Fruit fly (Drosophila melanogaster) whole organism, pupa: Measurements from ENCODE around the gene Kaz1-ORFB.
A peak's percentile ranks its signal among the peaks of the same experiment; 100 is the strongest.

Experiments used
- CG10348 ChIP-seq: fragments of 200-800 bp; sonication (Bioruptor generic); IDR thresholded peaks from 2 replicates; pipeline ENCODE4 v1.3.6; 2022; ENCODE audit warnings: missing biosample characterization, missing genetic modification characterization
- CG12605 ChIP-seq: fragments of 200-800 bp; sonication (Bioruptor generic); IDR thresholded peaks from 2 replicates; pipeline ENCODE4 v1.3.6; 2022; ENCODE audit warnings: missing biosample characterization, missing genetic modification characterization
- CG13204 ChIP-seq: fragments of 200-800 bp; sonication (Bioruptor generic); optimal IDR thresholded peaks from 2 replicates; lab custom pipeline; 2018; ENCODE audit warnings: missing biosample characterization, mild to moderate bottlenecking, missing genetic modification characterization, moderate library complexity
- CG14655 ChIP-seq: fragments of 200-800 bp; sonication (Bioruptor generic); optimal IDR thresholded peaks from 3 replicates; lab custom pipeline; 2017; ENCODE audit warnings: mild to moderate bottlenecking, missing biosample characterization, missing genetic modification reagents, missing genetic modification characterization
- CG15710 ChIP-seq: fragments of 200-800 bp; sonication (Bioruptor generic); optimal IDR thresholded peaks from 2 replicates; lab custom pipeline; 2018; ENCODE audit warnings: missing biosample characterization, mild to moderate bottlenecking, missing genetic modification characterization, moderate library complexity
- CG17806 ChIP-seq: fragments of 200-800 bp; sonication (Bioruptor generic); optimal IDR thresholded peaks from 2 replicates; lab custom pipeline; 2018; ENCODE audit warnings: missing biosample characterization, mild to moderate bottlenecking, missing genetic modification characterization, moderate library complexity
- CG32121 ChIP-seq: fragments of 200-800 bp; sonication (Bioruptor generic); IDR thresholded peaks from 2 replicates; pipeline ENCODE4 v1.3.6; 2022; ENCODE audit warnings: missing biosample characterization, missing genetic modification characterization
- CG34367 ChIP-seq: fragments of 200-800 bp; sonication (Bioruptor generic); optimal IDR thresholded peaks from 2 replicates; lab custom pipeline; 2018; ENCODE audit warnings: missing biosample characterization, mild to moderate bottlenecking, missing genetic modification characterization
- CG4496 ChIP-seq: fragments of 200-800 bp; sonication (Bioruptor generic); IDR thresholded peaks from 3 replicates; pipeline ENCODE4 v1.3.6; 2022; ENCODE audit warnings: missing biosample characterization, missing genetic modification characterization
- CG8159 ChIP-seq: fragments of 200-800 bp; sonication (Bioruptor generic); optimal IDR thresholded peaks from 3 replicates; lab custom pipeline; 2018; ENCODE audit warnings: missing biosample characterization, mild to moderate bottlenecking, missing genetic modification characterization, moderate library complexity
- CG8301 ChIP-seq: fragments of 200-800 bp; sonication (Bioruptor generic); optimal IDR thresholded peaks from 2 replicates; lab custom pipeline; 2018; ENCODE audit warnings: missing biosample characterization, mild to moderate bottlenecking, missing genetic modification characterization
- CG9948 ChIP-seq: fragments of 200-800 bp; sonication (Bioruptor generic); optimal IDR thresholded peaks from 2 replicates; lab custom pipeline; 2018; ENCODE audit warnings: missing biosample characterization, mild to moderate bottlenecking, missing genetic modification characterization, moderate library complexity
- D1 ChIP-seq: fragments of 200-800 bp; sonication (Bioruptor generic); optimal IDR thresholded peaks from 2 replicates; lab custom pipeline; 2018; ENCODE audit warnings: missing biosample characterization, mild to moderate bottlenecking, missing genetic modification characterization, moderate library complexity
- EcR ChIP-seq: fragments of 200-800 bp; sonication (Bioruptor generic); optimal IDR thresholded peaks from 3 replicates; lab custom pipeline; 2019; ENCODE audit warnings: missing biosample characterization, missing genetic modification characterization, mild to moderate bottlenecking, moderate library complexity, missing genetic modification reagents
- Ets98B ChIP-seq: fragments of 200-800 bp; sonication (Bioruptor generic); IDR thresholded peaks from 2 replicates; pipeline ENCODE4 v1.3.6; 2022; ENCODE audit warnings: missing biosample characterization, missing genetic modification characterization
- Pif1A ChIP-seq: fragments of 200-800 bp; sonication (Bioruptor generic); optimal IDR thresholded peaks from 3 replicates; lab custom pipeline; 2016; ENCODE audit warnings: missing biosample characterization, missing genetic modification characterization
- Pif1B ChIP-seq: fragments of 200-800 bp; sonication (Bioruptor generic); optimal IDR thresholded peaks from 3 replicates; lab custom pipeline; 2016; ENCODE audit warnings: missing biosample characterization, missing genetic modification characterization
- Snoo ChIP-seq: fragments of 200-800 bp; sonication (Bioruptor generic); optimal IDR thresholded peaks from 3 replicates; lab custom pipeline; 2017; ENCODE audit warnings: missing biosample characterization, mild to moderate bottlenecking, missing genetic modification characterization, inconsistent platforms
- fd96Ca ChIP-seq: fragments of 200-800 bp; sonication (Bioruptor generic); IDR thresholded peaks from 3 replicates; pipeline ENCODE4 v1.3.6; 2022; ENCODE audit warnings: missing biosample characterization, missing genetic modification characterization
- gl ChIP-seq: fragments of 200-800 bp; sonication (Bioruptor generic); optimal IDR thresholded peaks from 2 replicates; lab custom pipeline; 2018; ENCODE audit warnings: missing biosample characterization, mild to moderate bottlenecking, missing genetic modification characterization
- rn ChIP-seq: fragments of 200-800 bp; sonication (Bioruptor generic); IDR thresholded peaks from 2 replicates; pipeline ENCODE4 v1.3.6; 2022; ENCODE audit warnings: missing biosample characterization, missing genetic modification characterization

Kaz1-ORFB gene

dm6 chr3L:203536-204135 is 12.8 kb upstream of the Kaz1-ORFB start, which contains the start of gene NitFhit:
TSS of gene NitFhit (plus strand) at chr3L:203730.
- TF ChIP-seq CG15710 (tag; lab: Kevin White, UChicago) (no peak), gl (peak; percentile 29)
- TF ChIP-seq, all 21 proteins: peak for 1

dm6 chr3L:205723-206284 is 10.6 kb upstream of the Kaz1-ORFB start, which contains the start of the genes Gk1 and CG13876:
TSS of gene Gk1 (minus strand) at chr3L:205844.
TSS of gene CG13876 (plus strand) at chr3L:206134.
- TF ChIP-seq CG10348 (GFP tag; lab: Robert Waterston, UW): peak; percentile 64; the same call in 1 of the 2 replicates
- TF ChIP-seq fd96Ca (GFP tag; lab: Robert Waterston, UW): peak; percentile 90
- peak; percentile 96 for TF ChIP-seq CG17806 (tag; lab: Kevin White, UChicago)
- TF ChIP-seq Pif1B: no peak
- peak; percentile 98 for TF ChIP-seq CG15710 (tag; lab: Kevin White, UChicago)
- peak; percentile 94 for TF ChIP-seq CG9948 (tag; lab: Kevin White, UChicago)
- peak; percentile 59 for TF ChIP-seq EcR (GFP tag; lab: Kevin White, UChicago)
- TF ChIP-seq gl: peak; percentile 92
- peak; percentile 97 for TF ChIP-seq CG12605
- TF ChIP-seq D1 (tag; lab: Kevin White, UChicago): no peak
- peak; percentile 96 for TF ChIP-seq CG34367
- no peak for TF ChIP-seq CG13204
- peak; percentile 97 for TF ChIP-seq CG32121 (GFP tag; lab: Robert Waterston, UW)
- TF ChIP-seq Pif1A (GFP tag; lab: Kevin White, UChicago): no peak
- TF ChIP-seq Snoo (tag; lab: Kevin White, UChicago): peak; percentile 94
- TF ChIP-seq Ets98B (GFP tag; lab: Robert Waterston, UW): peak; percentile 97
- TF ChIP-seq CG8301 (tag; lab: Kevin White, UChicago): peak; percentile 96
- peak; percentile 98 for TF ChIP-seq CG8159
- TF ChIP-seq CG14655 (GFP tag; lab: Kevin White, UChicago): no peak
- TF ChIP-seq rn: peak; percentile 88
- TF ChIP-seq CG4496 (GFP tag; lab: Robert Waterston, UW): peak; percentile 96

dm6 chr3L:211200-211599 is 5.2 kb upstream of the Kaz1-ORFB start, which contains the start of gene Prp4k:
TSS of gene Prp4k (minus strand) at chr3L:211457.
- TF ChIP-seq CG8301 (tag; lab: Kevin White, UChicago): no peak
- peak; percentile 48 for TF ChIP-seq EcR (GFP tag; lab: Kevin White, UChicago)
- TF ChIP-seq CG4496 (GFP tag; lab: Robert Waterston, UW): 0 out of 3 replicates have a peak, but pooled peaks have one; percentile 36
- TF ChIP-seq CG32121 (GFP tag; lab: Robert Waterston, UW): no peak

dm6 chr3L:212520-212919 is 3.9 kb upstream of the Kaz1-ORFB start, which contains the start of the genes thoc7 and Dis3l2:
TSS of gene thoc7 (minus strand) at chr3L:212687.
TSS of gene Dis3l2 (plus strand) at chr3L:212709.
- TF ChIP-seq CG9948 (tag; lab: Kevin White, UChicago) (no peak), CG17806 (tag; lab: Kevin White, UChicago) (no peak), EcR (GFP tag; lab: Kevin White, UChicago) (no peak), Pif1A (GFP tag; lab: Kevin White, UChicago) (no peak), rn (no peak), fd96Ca (GFP tag; lab: Robert Waterston, UW) (no peak), D1 (tag; lab: Kevin White, UChicago) (no peak), CG34367 (no peak), Pif1B (no peak)

dm6 chr3L:217480-218118 is 1.2 kb downstream of the Kaz1-ORFB start, which contains the start of gene CG13877:
TSS of gene CG13877 (plus strand) at chr3L:218068.
- TF ChIP-seq EcR (GFP tag; lab: Kevin White, UChicago): peak; percentile 50
- TF ChIP-seq CG4496 (GFP tag; lab: Robert Waterston, UW): no peak

- TF ChIP-seq CG32121 (GFP tag; lab: Robert Waterston, UW) (peak; percentile 81), Pif1B (no peak), CG17806 (tag; lab: Kevin White, UChicago) (peak; percentile 68), CG8159 (peak; percentile 81), CG15710 (tag; lab: Kevin White, UChicago) (peak; percentile 76), CG10348 (GFP tag; lab: Robert Waterston, UW) (no peak; the same call in none of the 2 replicates), CG14655 (GFP tag; lab: Kevin White, UChicago) (peak; percentile 88), gl (no peak), fd96Ca (GFP tag; lab: Robert Waterston, UW) (peak; percentile 85), rn (peak; percentile 36; the same call in 1 of the 2 replicates), CG34367 (peak; percentile 70), CG9948 (tag; lab: Kevin White, UChicago) (peak; percentile 74), EcR (GFP tag; lab: Kevin White, UChicago) (no peak), CG8301 (tag; lab: Kevin White, UChicago) (peak; percentile 78), CG4496 (GFP tag; lab: Robert Waterston, UW) (peak; percentile 73; the same call in 2 of the 3 replicates), Pif1A (GFP tag; lab: Kevin White, UChicago) (peak; percentile 66), CG12605 (peak; percentile 57; the same call in 1 of the 2 replicates), Ets98B (GFP tag; lab: Robert Waterston, UW) (peak; percentile 73), D1 (tag; lab: Kevin White, UChicago) (no peak), Snoo (tag; lab: Kevin White, UChicago) (peak; percentile 67)
Measured at dm6 chr3L:223019-223902, 6.8 kb downstream of the Kaz1-ORFB start, which contains the start of the genes pyx and CG33229. TSS of gene pyx (minus strand) at chr3L:223069. TSS of gene CG33229 (plus strand) at chr3L:223852.
